Fruit fly (Drosophila melanogaster): ENCODE data around the gene CG33791.

DNA sequence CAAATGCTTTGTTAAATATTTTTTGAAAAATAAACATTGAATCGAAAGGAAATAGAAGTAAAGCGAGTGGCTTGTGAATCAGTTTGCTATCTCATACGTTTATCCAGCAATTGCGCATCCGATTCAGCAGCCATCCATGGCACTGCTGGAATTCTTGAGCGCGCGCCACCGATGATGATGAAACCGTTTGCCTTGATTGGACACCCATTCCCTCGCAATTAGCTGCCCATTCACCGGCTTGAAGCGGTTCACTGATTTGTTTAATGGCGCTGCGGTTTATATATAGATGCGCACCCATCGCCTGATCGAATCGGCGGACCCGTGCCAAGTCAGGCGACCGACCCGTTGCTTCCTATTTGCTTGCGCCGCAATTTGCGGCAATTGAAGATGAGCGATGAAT is 49.6 kb upstream of the CG33791 start, which contains the start of gene Pcyt2:
- TF ChIP-seq ovo (GFP tag; optimal IDR thresholded peaks at IDR 0.05) (no peak), cic (GFP tag; optimal IDR thresholded peaks at IDR 0.05) (no peak), CG14711 (tag; optimal IDR thresholded peaks at IDR 0.05) (no peak)
